Worm (Caenorhabditis elegans) whole organism, L2 larva: ENCODE measurements around the gene Y6G8.2.
"Not testable (repeated sequence)": the region's sequence is repeated elsewhere in the genome, so short reads cannot be mapped to it uniquely, and the experiment has no call there.

ENCODE experiments used
- C34F6.9 ChIP-seq: fragments of 150-350 bp; optimal IDR thresholded peaks from 2 replicates; lab custom pipeline; 2014; ENCODE audit warnings: missing biosample characterization, missing genetic modification characterization
- F13H6.1 ChIP-seq: sonication (generic microtip); optimal IDR thresholded peaks from 2 replicates; lab custom pipeline; 2016; ENCODE audit warnings: missing genetic modification characterization, missing compliant biosample characterization
- R02D3.7 ChIP-seq: fragments of 150-350 bp; optimal IDR thresholded peaks from 2 replicates; lab custom pipeline; 2014; ENCODE audit warnings: missing biosample characterization, missing genetic modification characterization
- Y55F3AM.14 ChIP-seq: fragments of 200-800 bp; sonication (Bioruptor generic); optimal IDR thresholded peaks from 2 replicates; lab custom pipeline; 2018; ENCODE audit warnings: mild to moderate bottlenecking, missing genetic modification characterization, missing compliant biosample characterization
- ZK546.5 ChIP-seq: sonication (generic microtip); optimal IDR thresholded peaks from 2 replicates; lab custom pipeline; 2017; ENCODE audit warnings: missing biosample characterization, missing genetic modification characterization
- alr-1 ChIP-seq: fragments of 150-350 bp; optimal IDR thresholded peaks from 2 replicates; lab custom pipeline; 2014; ENCODE audit warnings: missing biosample characterization, missing genetic modification characterization
- aly-2 ChIP-seq: fragments of 150-350 bp; optimal IDR thresholded peaks from 2 replicates; lab custom pipeline; 2014; ENCODE audit warnings: missing biosample characterization, missing genetic modification characterization
- ama-1 ChIP-seq: fragments of 150-350 bp; optimal IDR thresholded peaks from 2 replicates; lab custom pipeline; 2018; ENCODE audit warnings: inconsistent platforms
- blmp-1 ChIP-seq: sonication (generic microtip); optimal IDR thresholded peaks from 2 replicates; lab custom pipeline; 2017; ENCODE audit warnings: missing genetic modification characterization, mild to moderate bottlenecking, missing compliant biosample characterization, antibody characterized with exemption, moderate library complexity; ENCODE audit not compliant: insufficient read depth
- ceh-16 ChIP-seq: fragments of 150-350 bp; optimal IDR thresholded peaks from 2 replicates; lab custom pipeline; 2014; ENCODE audit warnings: missing biosample characterization, missing genetic modification characterization
- ceh-82 ChIP-seq: fragments of 150-350 bp; optimal IDR thresholded peaks from 2 replicates; lab custom pipeline; 2014; ENCODE audit warnings: missing biosample characterization, missing genetic modification characterization
- egl-27 ChIP-seq: sonication (generic microtip); optimal IDR thresholded peaks from 3 replicates; lab custom pipeline; 2017; ENCODE audit warnings: missing biosample characterization, missing genetic modification reagents, missing genetic modification characterization
- elt-1 ChIP-seq: fragments of 150-350 bp; optimal IDR thresholded peaks from 2 replicates; lab custom pipeline; 2014; ENCODE audit warnings: missing biosample characterization, missing genetic modification characterization
- elt-3 ChIP-seq: sonication (generic microtip); optimal IDR thresholded peaks from 2 replicates; lab custom pipeline; 2017; ENCODE audit warnings: missing biosample characterization, missing genetic modification characterization
- fos-1 ChIP-seq: fragments of 150-350 bp; optimal IDR thresholded peaks from 2 replicates; lab custom pipeline; 2014; ENCODE audit warnings: missing biosample characterization, missing genetic modification characterization
- gmeb-1 ChIP-seq: fragments of 150-350 bp; optimal IDR thresholded peaks from 2 replicates; lab custom pipeline; 2014; ENCODE audit warnings: missing biosample characterization, missing genetic modification characterization
- lin-11 ChIP-seq: fragments of 150-350 bp; sonication (generic microtip); optimal IDR thresholded peaks from 2 replicates; lab custom pipeline; 2014; ENCODE audit warnings: missing biosample characterization, missing genetic modification characterization, inconsistent platforms, mixed read lengths
- lin-13 ChIP-seq: fragments of 150-350 bp; optimal IDR thresholded peaks from 2 replicates; lab custom pipeline; 2014; ENCODE audit warnings: missing biosample characterization, missing genetic modification reagents, missing genetic modification characterization
- lin-39 ChIP-seq: fragments of 150-350 bp; optimal IDR thresholded peaks from 2 replicates; lab custom pipeline; 2014; ENCODE audit warnings: missing biosample characterization, missing genetic modification reagents, missing genetic modification characterization
- lsy-2 ChIP-seq, 2 experiments: fragments of 150-350 bp in 1 of 2; sonication (generic microtip) in 1 of 2; optimal IDR thresholded peaks; 2 replicates each; lab custom pipeline; 2014 to 2017; ENCODE audit warnings: missing biosample characterization in 2 of 2, missing genetic modification characterization in 2 of 2
- mab-5 ChIP-seq: fragments of 150-350 bp; optimal IDR thresholded peaks from 2 replicates; lab custom pipeline; 2014; ENCODE audit warnings: missing biosample characterization, missing genetic modification characterization
- mbf-1 ChIP-seq: sonication (generic microtip); optimal IDR thresholded peaks from 2 replicates; lab custom pipeline; 2017; ENCODE audit warnings: missing biosample characterization, missing genetic modification characterization
- mdl-1 ChIP-seq, 2 experiments: fragments of 150-350 bp in 1 of 2; sonication (generic microtip) in 1 of 2; optimal IDR thresholded peaks; 2 replicates each; lab custom pipeline; 2017; ENCODE audit warnings: missing biosample characterization in 2 of 2, missing genetic modification characterization in 2 of 2
- nhr-10 ChIP-seq: sonication (generic microtip); optimal IDR thresholded peaks from 2 replicates; lab custom pipeline; 2017; ENCODE audit warnings: missing biosample characterization, missing genetic modification characterization
- nhr-11 ChIP-seq: fragments of 150-350 bp; optimal IDR thresholded peaks from 2 replicates; lab custom pipeline; 2014; ENCODE audit warnings: missing biosample characterization, missing genetic modification characterization
- nhr-12 ChIP-seq: fragments of 150-350 bp; optimal IDR thresholded peaks from 2 replicates; lab custom pipeline; 2014; ENCODE audit warnings: missing biosample characterization, missing genetic modification characterization
- nhr-129 ChIP-seq: fragments of 150-350 bp; optimal IDR thresholded peaks from 2 replicates; lab custom pipeline; 2014; ENCODE audit warnings: missing biosample characterization, missing genetic modification characterization
- nhr-237 ChIP-seq: fragments of 150-350 bp; optimal IDR thresholded peaks from 2 replicates; lab custom pipeline; 2014; ENCODE audit warnings: missing biosample characterization, missing genetic modification characterization
- nhr-6 ChIP-seq: fragments of 150-350 bp; optimal IDR thresholded peaks from 2 replicates; lab custom pipeline; 2014; ENCODE audit warnings: missing biosample characterization, missing genetic modification characterization
- skn-1 ChIP-seq: sonication (generic microtip); optimal IDR thresholded peaks from 2 replicates; lab custom pipeline; 2017; ENCODE audit warnings: missing biosample characterization, missing genetic modification characterization
- sma-3 ChIP-seq: sonication (generic microtip); optimal IDR thresholded peaks from 2 replicates; lab custom pipeline; 2016; ENCODE audit warnings: missing genetic modification reagents, missing genetic modification characterization, missing compliant biosample characterization
- snpc-4 ChIP-seq: fragments of 150-350 bp; optimal IDR thresholded peaks from 2 replicates; lab custom pipeline; 2014; ENCODE audit warnings: missing biosample characterization, missing genetic modification characterization
- unc-55 ChIP-seq: fragments of 150-350 bp; sonication (generic microtip); optimal IDR thresholded peaks from 3 replicates; lab custom pipeline; 2014; ENCODE audit warnings: missing biosample characterization, missing genetic modification reagents, missing genetic modification characterization
- zag-1 ChIP-seq: fragments of 150-350 bp; optimal IDR thresholded peaks from 2 replicates; lab custom pipeline; 2014; ENCODE audit warnings: missing biosample characterization, missing genetic modification characterization
- ztf-1 ChIP-seq: fragments of 200-800 bp; sonication (Bioruptor generic); conservative IDR thresholded peaks from 2 replicates; pipeline ENCODE4 v1.3.6; 2022; ENCODE audit warnings: missing genetic modification characterization, missing compliant biosample characterization
- ztf-11 ChIP-seq: sonication (generic microtip); optimal IDR thresholded peaks from 2 replicates; lab custom pipeline; 2017; ENCODE audit warnings: missing biosample characterization, missing genetic modification characterization
- ztf-4 ChIP-seq: fragments of 150-350 bp; optimal IDR thresholded peaks from 2 replicates; lab custom pipeline; 2014; ENCODE audit warnings: missing biosample characterization, missing genetic modification characterization

The Y6G8.2 gene

ce11 chrV:17595691-17596090 is 3.1 kb downstream of the Y6G8.2 start:
- no peak for TF ChIP-seq F13H6.1 (tag; lab: Kevin White, UChicago)
- no peak for TF ChIP-seq Y55F3AM.14 (GFP tag; lab: Kevin White, UChicago)
- TF ChIP-seq aly-2 (tag; lab: Kevin White, UChicago), result no peak
- no peak for TF ChIP-seq elt-3 (tag; lab: Kevin White, UChicago)
- TF ChIP-seq sma-3 (GFP tag; lab: Kevin White, UChicago), result no peak
- no peak for TF ChIP-seq mbf-1 (tag; lab: Kevin White, UChicago)
- TF ChIP-seq nhr-6, result no peak
- TF ChIP-seq snpc-4 (tag; lab: Kevin White, UChicago), result no peak
- TF ChIP-seq ZK546.5 (tag; lab: Kevin White, UChicago), result no peak
- no peak for TF ChIP-seq lin-39 (tag; lab: Kevin White, UChicago)

- not testable (repeated sequence) for TF ChIP-seq skn-1 (tag; lab: Kevin White, UChicago); ama-1; F13H6.1 (tag; lab: Kevin White, UChicago)
Measured at ce11 chrV:17584352-17584843, 14.4 kb downstream of the Y6G8.2 start, which contains the start of gene fbxa-133. Gene fbxa-133 (plus strand): TSS chrV:17584793.

- TF ChIP-seq R02D3.7 (no peak), egl-27 (no peak), lin-11 (tag; lab: Kevin White, UChicago) (no peak), fos-1 (tag; lab: Kevin White, UChicago) (no peak), nhr-10 (no peak), nhr-6 (no peak), nhr-129 (tag; lab: Kevin White, UChicago) (no peak), Y55F3AM.14 (GFP tag; lab: Kevin White, UChicago) (no peak), zag-1 (tag; lab: Kevin White, UChicago) (no peak), lin-13 (no peak), ceh-16 (no peak), alr-1 (tag; lab: Kevin White, UChicago) (no peak), snpc-4 (tag; lab: Kevin White, UChicago) (no peak), lsy-2 (tag; optimal IDR thresholded peaks at IDR 0.05; lab: Kevin White, UChicago) (no peak), gmeb-1 (no peak), elt-3 (tag; lab: Kevin White, UChicago) (no peak), nhr-11 (no peak)
Measured at ce11 chrV:17580017-17580416, 18.7 kb downstream of the Y6G8.2 start.

ce11 chrV:17566850-17567249 is 31.9 kb downstream of the Y6G8.2 start, which contains the start of gene C38D9.2:
Gene C38D9.2 (plus strand): TSS chrV:17567150.
- TF ChIP-seq mdl-1 (tag; optimal IDR thresholded peaks at IDR 0.05; lab: Kevin White, UChicago), result no peak
- TF ChIP-seq mab-5 (tag; lab: Kevin White, UChicago), result no peak
- no peak for TF ChIP-seq alr-1 (tag; lab: Kevin White, UChicago)
- no peak for TF ChIP-seq ztf-11 (tag; lab: Kevin White, UChicago)
- no peak for TF ChIP-seq elt-1 (tag; lab: Kevin White, UChicago)
- TF ChIP-seq blmp-1 (tag; lab: Kevin White, UChicago), result no peak
- no peak for TF ChIP-seq nhr-6
- no peak for TF ChIP-seq ztf-4
- no peak for TF ChIP-seq ceh-82 (tag; lab: Kevin White, UChicago)
- TF ChIP-seq ceh-16, result no peak

ce11 chrV:17565903-17566302 is 32.9 kb downstream of the Y6G8.2 start, which contains the start of gene fbxa-171:
Gene fbxa-171 (minus strand): TSS chrV:17566003.
- no peak for TF ChIP-seq gmeb-1

ce11 chrV:17558946-17559345 is 39.8 kb downstream of the Y6G8.2 start, which contains the start of gene fbxa-172:
Gene fbxa-172 (plus strand): TSS chrV:17559246.
- TF ChIP-seq C34F6.9 (tag; lab: Kevin White, UChicago), result no peak
- no peak for TF ChIP-seq gmeb-1
- no peak for TF ChIP-seq blmp-1 (tag; lab: Kevin White, UChicago)
- TF ChIP-seq ztf-1 (GFP tag; lab: Robert Waterston, UW), result no peak
- no peak for TF ChIP-seq alr-1 (tag; lab: Kevin White, UChicago)
- TF ChIP-seq nhr-10, result no peak
- no peak for TF ChIP-seq Y55F3AM.14 (GFP tag; lab: Kevin White, UChicago)
- TF ChIP-seq mbf-1 (tag; lab: Kevin White, UChicago), result no peak
- no peak for TF ChIP-seq fos-1 (tag; lab: Kevin White, UChicago)
- no peak for TF ChIP-seq unc-55
- TF ChIP-seq nhr-11, result no peak
- TF ChIP-seq mab-5 (tag; lab: Kevin White, UChicago), result no peak
- no peak for TF ChIP-seq elt-1 (tag; lab: Kevin White, UChicago)
- no peak for TF ChIP-seq egl-27
- no peak for TF ChIP-seq R02D3.7
- TF ChIP-seq elt-3 (tag; lab: Kevin White, UChicago), result no peak
- TF ChIP-seq nhr-237 (tag; lab: Kevin White, UChicago), result no peak
- TF ChIP-seq nhr-12 (tag; lab: Kevin White, UChicago), result no peak
